Fruit fly (Drosophila melanogaster) whole organism, adult: ENCODE measurements around the gene CG4998.

Source experiments
- CG7101 ChIP-seq: fragments of 200-800 bp; sonication (Bioruptor generic); optimal IDR thresholded peaks from 2 replicates; lab custom pipeline; 2018; ENCODE audit warnings: missing biosample characterization, mild to moderate bottlenecking, missing genetic modification characterization, moderate library complexity
- Clk ChIP-seq: fragments of 200-800 bp; sonication (Bioruptor generic); optimal IDR thresholded peaks from 2 replicates; lab custom pipeline; 2017; ENCODE audit warnings: missing biosample characterization, missing genetic modification characterization
- kay ChIP-seq: fragments of 200-800 bp; sonication (Bioruptor generic); peaks from one replicate; lab custom pipeline; 2016; ENCODE audit warnings: missing biosample characterization, missing genetic modification characterization, borderline replicate concordance

DNA sequence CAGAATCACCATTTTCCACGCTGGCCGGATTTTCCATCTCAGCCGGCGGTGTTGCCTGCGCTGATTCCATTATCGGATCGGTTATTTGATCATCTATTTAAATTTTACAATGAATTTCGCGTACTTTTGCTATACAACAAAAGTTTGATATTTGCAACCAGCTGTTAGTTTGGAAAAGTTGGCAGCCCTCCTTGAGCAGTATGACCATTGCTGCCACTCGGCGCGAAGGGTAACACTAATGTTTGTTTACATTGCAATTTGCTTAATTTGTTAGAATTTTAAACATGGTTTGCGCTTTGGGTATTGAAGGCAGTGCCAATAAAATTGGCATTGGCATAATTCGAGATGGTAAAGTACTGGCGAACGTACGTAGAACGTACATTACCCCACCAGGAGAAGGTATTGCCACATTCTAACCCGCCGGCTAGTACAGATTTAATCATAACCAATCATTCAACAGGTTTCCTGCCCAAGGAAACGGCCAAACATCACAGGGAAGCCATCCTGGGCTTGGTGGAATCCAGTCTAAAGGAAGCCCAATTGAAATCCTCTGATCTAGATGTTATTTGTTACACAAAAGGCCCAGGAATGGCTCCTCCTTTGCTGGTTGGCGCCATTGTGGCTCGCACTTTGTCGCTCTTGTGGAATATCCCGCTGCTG lies 13.1 kb downstream of the CG4998 start, which contains the start of the genes Golgin104 and Tcs3:
- TF ChIP-seq CG7101: no peak
- no peak for TF ChIP-seq kay (GFP tag; lab: Kevin White, UChicago)
- TF ChIP-seq Clk: no peak
